Fruit fly (Drosophila melanogaster): Measurements from ENCODE around the gene CG15167.

DNA sequence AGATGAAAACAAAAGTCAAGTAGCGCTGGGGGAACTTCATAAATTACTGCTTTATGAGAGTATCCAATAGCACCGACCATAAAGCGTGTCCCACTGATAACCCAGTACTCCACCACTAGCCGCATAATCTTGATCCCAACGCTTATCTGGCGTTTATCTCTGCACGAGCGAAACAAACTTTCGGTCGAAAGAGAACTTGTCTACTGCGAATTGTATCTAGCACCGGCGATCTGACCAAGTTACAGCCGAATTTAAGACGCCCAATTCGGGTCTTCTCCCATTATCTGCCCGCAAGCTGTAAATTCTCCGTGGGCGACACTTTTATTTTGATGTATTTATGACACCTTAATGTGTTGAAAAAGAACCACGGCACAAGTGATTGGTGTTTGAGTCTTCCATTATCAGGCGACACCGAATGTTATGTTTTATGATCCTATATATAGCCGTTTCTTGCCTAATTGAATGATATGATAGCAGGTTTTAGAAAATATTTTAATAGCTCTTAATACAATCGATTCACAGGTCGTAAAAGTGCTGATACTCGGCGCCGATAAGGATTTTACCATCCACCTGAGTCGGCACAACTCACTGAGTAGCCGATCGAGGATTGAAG is 49.7 kb downstream of the CG15167 start:
- TF ChIP-seq CG10348 (GFP tag; IDR thresholded peaks at IDR 0.05) (no peak), CG32121 (GFP tag; IDR thresholded peaks at IDR 0.05) (no peak), CG4496 (GFP tag; IDR thresholded peaks at IDR 0.05) (no peak), CG14655 (GFP tag; optimal IDR thresholded peaks at IDR 0.05) (no peak), CG17806 (tag; optimal IDR thresholded peaks at IDR 0.05) (no peak), CG15710 (tag; optimal IDR thresholded peaks at IDR 0.05) (no peak), Pif1A (GFP tag; optimal IDR thresholded peaks at IDR 0.05) (no peak), CG9948 (tag; optimal IDR thresholded peaks at IDR 0.05) (no peak), CG34367 (tag; optimal IDR thresholded peaks at IDR 0.05) (no peak), EcR (GFP tag; optimal IDR thresholded peaks at IDR 0.05) (no peak), D1 (tag; optimal IDR thresholded peaks at IDR 0.05) (no peak)

Data from whole organism, pupa.